Worm (Caenorhabditis elegans) whole organism, mixed stage, embryonic: ENCODE measurements around the gene vha-6.

Source experiments
- M03D4.4 ChIP-seq: sonication (generic microtip); optimal IDR thresholded peaks from 2 replicates; lab custom pipeline; 2017; ENCODE audit warnings: mild to moderate bottlenecking, missing genetic modification characterization, missing compliant biosample characterization
- bed-3 ChIP-seq: fragments of 200-800 bp; sonication (Bioruptor generic); optimal IDR thresholded peaks from 3 replicates; lab custom pipeline; 2018; ENCODE audit warnings: mild to moderate bottlenecking, missing genetic modification characterization, moderate library complexity, missing compliant biosample characterization
- mep-1 ChIP-seq: fragments of 150-350 bp; optimal IDR thresholded peaks from 2 replicates; lab custom pipeline; 2017; ENCODE audit warnings: missing biosample characterization, missing genetic modification reagents, missing genetic modification characterization, inconsistent platforms
- nhr-237 ChIP-seq: fragments of 150-350 bp; optimal IDR thresholded peaks from 2 replicates; lab custom pipeline; 2014; ENCODE audit warnings: missing biosample characterization, missing genetic modification characterization

DNA sequence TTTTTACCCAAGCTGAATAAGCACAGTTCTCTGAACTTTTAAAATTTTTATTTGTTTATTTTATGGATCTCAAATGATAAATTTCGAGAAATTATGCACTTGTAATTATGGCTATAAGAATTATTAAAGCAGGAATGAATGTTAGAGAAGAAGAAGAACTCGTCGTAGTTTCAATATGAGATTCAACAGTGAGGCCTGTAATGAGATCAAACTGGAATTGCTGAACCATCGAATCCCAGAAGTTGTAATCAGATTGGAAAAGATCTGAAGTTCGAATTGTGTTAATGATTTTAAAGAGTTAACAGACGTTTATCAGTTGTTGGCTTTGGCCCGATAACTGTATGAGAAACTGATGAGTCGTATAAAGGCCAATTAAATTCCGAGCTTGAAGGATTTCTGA is 17.5 kb upstream of the vha-6 start:
- TF ChIP-seq nhr-237 (tag; lab: Kevin White, UChicago) (no peak), M03D4.4 (tag; lab: Kevin White, UChicago) (no peak), mep-1 (no peak), bed-3 (GFP tag; lab: Kevin White, UChicago) (no peak)
